Fruit fly (Drosophila melanogaster): Measurements from ENCODE around the gene Sdhaf3.

DNA sequence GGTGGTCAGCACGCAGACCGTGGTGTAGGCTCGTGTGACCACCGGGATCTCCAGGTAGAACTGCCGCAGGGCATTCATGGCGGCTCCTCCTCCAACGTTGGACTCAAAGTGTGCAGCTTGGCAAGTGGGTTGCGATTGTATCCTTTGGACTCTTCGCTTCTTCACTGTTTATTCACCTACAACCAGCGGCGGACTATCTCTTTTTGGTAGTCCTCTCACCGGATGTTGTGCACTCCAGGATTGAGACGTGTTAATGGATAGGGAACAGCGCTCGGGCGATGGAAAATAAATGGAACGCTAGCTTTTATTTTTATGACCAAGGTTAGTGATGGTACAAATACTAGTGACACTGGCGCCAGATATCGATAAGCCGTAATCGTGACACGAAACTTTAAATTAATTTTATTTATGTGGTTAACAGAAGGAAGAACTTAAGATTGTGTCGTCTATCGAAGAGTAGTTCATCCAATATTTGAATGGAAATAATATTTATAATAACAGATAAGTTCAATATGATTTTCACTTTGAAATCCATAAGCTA, 1.7 kb upstream of the Sdhaf3 start, which contains the start of gene Der-2:
- TF ChIP-seq woc (GFP tag; optimal IDR thresholded peaks at IDR 0.05): no peak
- no peak for TF ChIP-seq CG32264 (GFP tag; optimal IDR thresholded peaks at IDR 0.05)
- no peak for TF ChIP-seq HLH106 (tag; optimal IDR thresholded peaks at IDR 0.05)
- TF ChIP-seq foxo (GFP tag; optimal IDR thresholded peaks at IDR 0.05): no peak
- TF ChIP-seq tai (GFP tag; optimal IDR thresholded peaks at IDR 0.05): no peak
- no peak for TF ChIP-seq Dfd (GFP tag; optimal IDR thresholded peaks at IDR 0.05)
- no peak for TF ChIP-seq brk (GFP tag; optimal IDR thresholded peaks at IDR 0.05)
- TF ChIP-seq Hr83 (GFP tag; optimal IDR thresholded peaks at IDR 0.05; ENCODE audit: poor library complexity, severe bottlenecking): peak; percentile 68
- no peak for TF ChIP-seq psq (GFP tag; optimal IDR thresholded peaks at IDR 0.05)
- TF ChIP-seq Hnf4 (GFP tag; optimal IDR thresholded peaks at IDR 0.05): no peak
- no peak for TF ChIP-seq GATAd (GFP tag; optimal IDR thresholded peaks at IDR 0.05)
- TF ChIP-seq Mio (GFP tag; optimal IDR thresholded peaks at IDR 0.05): no peak
- TF ChIP-seq Hr78 (GFP tag; optimal IDR thresholded peaks at IDR 0.05): no peak
